Fruit fly (Drosophila melanogaster) ovary, adult (tissue): Measurements from ENCODE around the gene CG6724.

Experiments
- CG17801 ChIP-seq: fragments of 200-800 bp; optimal IDR thresholded peaks from 2 replicates; lab custom pipeline; 2019; ENCODE audit warnings: missing biosample characterization, mild to moderate bottlenecking, missing genetic modification characterization, moderate library complexity; ENCODE audit not compliant: partially characterized antibody

CG6724 gene

dm6 chr2L:10732343-10732808 is 37.4 kb downstream of the CG6724 start, which contains the start of the genes EMC3 and Dpy-30L1:
Gene EMC3, minus strand, starts transcription at chr2L:10732423.
Gene Dpy-30L1, plus strand, starts transcription at chr2L:10732653.
- peak; percentile 51 for TF ChIP-seq CG17801

DNA sequence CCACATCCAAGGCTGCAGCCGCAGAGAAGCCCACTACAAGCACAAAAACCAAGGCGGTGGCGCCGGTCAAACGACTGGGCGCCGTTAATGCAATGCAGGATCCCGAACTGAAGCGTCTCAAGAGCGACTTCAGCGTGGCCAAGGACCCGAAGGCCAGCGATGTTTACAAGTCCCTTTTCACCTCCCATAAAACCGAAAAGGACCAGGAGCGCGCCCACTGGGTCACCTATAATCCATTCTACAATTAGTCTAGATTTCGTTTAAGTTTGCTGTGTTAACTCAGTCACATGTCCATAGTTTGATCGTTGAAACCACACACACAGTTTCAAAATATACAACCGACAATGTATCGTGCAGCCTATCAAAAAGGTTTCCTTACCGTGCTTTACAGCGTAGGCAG is 39.8 kb downstream of the CG6724 start, which contains the start of gene CG17118:
TSS of gene CG17118 (plus strand) at position 301 of the 400 bp plus-strand sequence.
- no peak for TF ChIP-seq CG17801

DNA sequence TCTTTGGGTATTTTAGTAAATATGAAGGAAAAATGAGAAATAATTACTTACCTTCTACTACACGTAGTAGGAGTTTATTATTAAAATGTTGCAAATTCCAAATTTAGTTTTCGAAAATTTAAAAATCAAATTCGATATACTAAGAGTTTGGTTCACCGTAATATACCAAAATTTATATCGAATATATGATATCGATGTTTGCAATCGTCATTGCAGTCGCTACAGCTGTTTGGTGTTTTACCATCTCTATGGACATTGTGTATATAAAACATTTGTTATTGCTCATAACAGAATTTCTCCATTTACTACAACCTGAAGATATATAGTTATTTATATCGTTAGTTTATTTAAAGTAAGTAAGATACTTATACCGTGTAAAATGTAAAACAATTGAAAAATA is 41.0 kb downstream of the CG6724 start, which contains the start of gene CG6443:
TSS of gene CG6443 (plus strand) at position 228 of the 400 bp plus-strand sequence.
- no peak for TF ChIP-seq CG17801

DNA sequence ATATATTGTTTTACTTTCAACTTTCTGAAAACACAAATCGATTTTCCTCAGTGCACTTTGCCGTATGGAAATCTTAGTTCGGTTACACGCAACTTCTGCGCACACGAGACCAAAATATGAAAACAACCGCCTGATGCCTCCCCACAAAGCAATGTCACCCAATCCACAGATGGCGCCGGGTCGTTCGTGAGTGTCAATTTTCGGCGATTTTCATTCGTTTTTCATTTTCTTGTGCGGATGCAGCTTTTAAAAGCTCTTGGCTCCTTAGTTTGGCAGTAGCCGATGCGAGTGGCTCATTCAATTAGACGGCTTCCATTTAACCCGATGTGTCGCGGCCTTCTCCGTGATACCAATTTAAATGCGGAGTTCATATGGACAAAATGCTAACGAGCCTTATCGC is 45.8 kb downstream of the CG6724 start, which contains the start of gene CG6431:
TSS of gene CG6431 (plus strand) at position 301 of the 400 bp plus-strand sequence.
- no peak for TF ChIP-seq CG17801

- no peak for TF ChIP-seq CG17801
Measured at dm6 chr2L:10721535-10721934, 48.2 kb downstream of the CG6724 start.
